Worm (Caenorhabditis elegans) whole organism, L3 larva: Measurements from ENCODE around the gene C07A12.7.

Source experiments
- ZK546.5 ChIP-seq: sonication (generic microtip); optimal IDR thresholded peaks from 2 replicates; lab custom pipeline; 2017; ENCODE audit warnings: missing biosample characterization, missing genetic modification characterization
- ama-1 ChIP-seq: fragments of 150-350 bp; optimal IDR thresholded peaks from 2 replicates; lab custom pipeline; 2018
- ceh-82 ChIP-seq: fragments of 150-350 bp; optimal IDR thresholded peaks from 2 replicates; lab custom pipeline; 2014; ENCODE audit warnings: missing biosample characterization, missing genetic modification characterization
- fos-1 ChIP-seq: fragments of 150-350 bp; optimal IDR thresholded peaks from 2 replicates; lab custom pipeline; 2014; ENCODE audit warnings: missing biosample characterization, missing genetic modification characterization
- jun-1 ChIP-seq: fragments of 150-350 bp; optimal IDR thresholded peaks from 2 replicates; lab custom pipeline; 2014; ENCODE audit warnings: missing biosample characterization, missing genetic modification reagents, missing genetic modification characterization
- nhr-237 ChIP-seq: fragments of 150-350 bp; optimal IDR thresholded peaks from 2 replicates; lab custom pipeline; 2014; ENCODE audit warnings: missing biosample characterization, missing genetic modification characterization

ce11 chrX:4524844-4525243, 2.9 kb upstream of the C07A12.7 start:
- TF ChIP-seq ama-1 (lab: Kevin White, UChicago) (peak; percentile 40), nhr-237 (no peak), ZK546.5 (tag; lab: Kevin White, UChicago) (no peak), ceh-82 (tag; lab: Kevin White, UChicago) (no peak), fos-1 (tag; lab: Kevin White, UChicago) (no peak), jun-1 (tag; lab: Kevin White, UChicago) (no peak)
